Fruit fly (Drosophila melanogaster) whole organism, wandering third instar larva: ENCODE results near the gene Vdup1.

Experiments
- Abd-B ChIP-seq: fragments of >200 bp; optimal IDR thresholded peaks from 2 replicates; lab custom pipeline; 2017; ENCODE audit warnings: missing biosample characterization, missing genetic modification characterization
- Hnf4 ChIP-seq: fragments of 200-800 bp; sonication (Bioruptor generic); optimal IDR thresholded peaks from 2 replicates; lab custom pipeline; 2016; ENCODE audit warnings: missing biosample characterization, mild to moderate bottlenecking, missing genetic modification characterization
- Jra ChIP-seq: sonication (Bioruptor generic); optimal IDR thresholded peaks from 2 replicates; lab custom pipeline; 2016; ENCODE audit warnings: missing biosample characterization, missing genetic modification characterization
- Myc ChIP-seq: fragments of >200 bp; optimal IDR thresholded peaks from 2 replicates; lab custom pipeline; 2017
- OdsH ChIP-seq: fragments of 200-800 bp; sonication (Bioruptor generic); optimal IDR thresholded peaks from 2 replicates; lab custom pipeline; 2016; ENCODE audit warnings: missing biosample characterization, mild to moderate bottlenecking, missing genetic modification characterization
- brk ChIP-seq: fragments of 200-800 bp; sonication (Bioruptor generic); optimal IDR thresholded peaks from 2 replicates; lab custom pipeline; 2016; ENCODE audit warnings: missing biosample characterization, mild to moderate bottlenecking, missing genetic modification characterization
- h ChIP-seq: fragments of 200-800 bp; sonication (Bioruptor generic); optimal IDR thresholded peaks from 3 replicates; lab custom pipeline; 2016; ENCODE audit warnings: missing biosample characterization, mild to moderate bottlenecking, missing genetic modification characterization
- lola ChIP-seq: fragments of >200 bp; optimal IDR thresholded peaks from 2 replicates; lab custom pipeline; 2017; ENCODE audit warnings: missing biosample characterization, missing genetic modification characterization
- pan ChIP-seq: fragments of >200 bp; optimal IDR thresholded peaks from 2 replicates; lab custom pipeline; 2017
- tai ChIP-seq: sonication (Bioruptor generic); optimal IDR thresholded peaks from 2 replicates; lab custom pipeline; 2016; ENCODE audit warnings: missing biosample characterization, missing genetic modification characterization
- usp ChIP-seq: fragments of >200 bp; optimal IDR thresholded peaks from 2 replicates; lab custom pipeline; 2017; ENCODE audit warnings: missing biosample characterization, missing genetic modification characterization

DNA sequence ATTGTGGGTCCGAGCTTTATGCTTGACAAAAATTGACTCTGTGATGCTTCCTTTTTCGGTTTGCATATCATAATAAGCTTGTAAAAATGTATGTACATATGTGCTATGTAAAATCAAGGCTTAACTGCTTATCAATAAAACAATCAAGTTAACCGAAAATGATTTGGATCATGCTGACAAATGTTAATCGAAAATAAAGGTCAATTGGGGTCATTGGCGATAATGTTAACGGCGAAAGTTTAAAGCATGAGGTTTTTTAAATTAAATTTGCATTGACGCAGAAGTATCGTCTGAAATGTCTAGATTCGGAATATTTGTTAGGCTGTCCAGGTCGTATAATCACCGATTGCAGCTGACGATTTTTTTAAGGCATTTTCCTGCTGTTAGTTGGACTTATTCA is 37.6 kb upstream of the Vdup1 start, which contains the start of gene Kaz1-ORFB:
- TF ChIP-seq usp (GFP tag; lab: Kevin White, UChicago), result no peak
- no peak for TF ChIP-seq Hnf4
- TF ChIP-seq lola (GFP tag; lab: Kevin White, UChicago), result no peak
- TF ChIP-seq h, result no peak
- no peak for TF ChIP-seq Abd-B (GFP tag; lab: Kevin White, UChicago)
- no peak for TF ChIP-seq pan (lab: Kevin White, UChicago)
- no peak for TF ChIP-seq tai
- no peak for TF ChIP-seq Jra (GFP tag; lab: Kevin White, UChicago)
- TF ChIP-seq OdsH (GFP tag; lab: Kevin White, UChicago), result no peak
- no peak for TF ChIP-seq brk (GFP tag; lab: Kevin White, UChicago)
- TF ChIP-seq Myc (lab: Kevin White, UChicago), result no peak
